Worm (Caenorhabditis elegans) whole organism, mixed stage, embryonic: ENCODE results near the gene R10E9.3.

Experiments
- ces-1 ChIP-seq: fragments of 150-350 bp; optimal IDR thresholded peaks from 2 replicates; lab custom pipeline; 2014; ENCODE audit warnings: missing biosample characterization, missing genetic modification reagents, missing genetic modification characterization
- elt-1 ChIP-seq: sonication (generic microtip); optimal IDR thresholded peaks from 2 replicates; lab custom pipeline; 2017; ENCODE audit warnings: missing genetic modification characterization, mild to moderate bottlenecking, missing compliant biosample characterization, antibody characterized with exemption, moderate library complexity, borderline replicate concordance; ENCODE audit not compliant: insufficient read depth
- ham-2 ChIP-seq: fragments of 200-800 bp; sonication (Bioruptor generic); optimal IDR thresholded peaks from 2 replicates; lab custom pipeline; 2018; ENCODE audit warnings: mild to moderate bottlenecking, missing genetic modification characterization, missing compliant biosample characterization
- mep-1 ChIP-seq: fragments of 150-350 bp; optimal IDR thresholded peaks from 2 replicates; lab custom pipeline; 2017; ENCODE audit warnings: missing biosample characterization, missing genetic modification reagents, missing genetic modification characterization, inconsistent platforms
- nhr-12 ChIP-seq: fragments of 150-350 bp; optimal IDR thresholded peaks from 2 replicates; lab custom pipeline; 2014; ENCODE audit warnings: missing biosample characterization, missing genetic modification characterization
- nhr-28 ChIP-seq: fragments of 150-350 bp; optimal IDR thresholded peaks from 2 replicates; lab custom pipeline; 2014; ENCODE audit warnings: missing biosample characterization, missing genetic modification characterization
- pha-4 ChIP-seq: fragments of 150-350 bp; optimal IDR thresholded peaks from 2 replicates; lab custom pipeline; 2018; ENCODE audit warnings: missing biosample characterization, missing genetic modification reagents, missing genetic modification characterization
- snpc-4 ChIP-seq: fragments of 150-350 bp; optimal IDR thresholded peaks from 2 replicates; lab custom pipeline; 2014; ENCODE audit warnings: missing biosample characterization, missing genetic modification characterization
- unc-39 ChIP-seq: fragments of 150-350 bp; optimal IDR thresholded peaks from 2 replicates; lab custom pipeline; 2014; ENCODE audit warnings: missing biosample characterization, missing genetic modification characterization
- unc-62 ChIP-seq: fragments of 150-350 bp; optimal IDR thresholded peaks from 2 replicates; lab custom pipeline; 2014; ENCODE audit warnings: missing biosample characterization, missing genetic modification reagents, missing genetic modification characterization
- zip-8 ChIP-seq: fragments of 150-350 bp; optimal IDR thresholded peaks from 2 replicates; lab custom pipeline; 2014; ENCODE audit warnings: missing biosample characterization, missing genetic modification characterization
- ztf-11 ChIP-seq: fragments of 150-350 bp; optimal IDR thresholded peaks from 2 replicates; lab custom pipeline; 2014; ENCODE audit warnings: missing biosample characterization, missing genetic modification characterization

ce11 chrIII:3954220-3954619 is 5.8 kb upstream of the R10E9.3 start:
- TF ChIP-seq ztf-11 (tag; lab: Kevin White, UChicago) (no peak), snpc-4 (tag; lab: Kevin White, UChicago) (no peak), pha-4 (tag; lab: Kevin White, UChicago) (no peak), zip-8 (tag; lab: Kevin White, UChicago) (no peak), nhr-28 (tag; lab: Kevin White, UChicago) (no peak), elt-1 (tag; lab: Kevin White, UChicago) (no peak), unc-39 (tag; lab: Kevin White, UChicago) (no peak), ham-2 (no peak), nhr-12 (tag; lab: Kevin White, UChicago) (no peak), ces-1 (GFP tag; lab: Kevin White, UChicago) (no peak), mep-1 (no peak), unc-62 (no peak)
